Worm (Caenorhabditis elegans) whole organism, L4/young adult: ENCODE measurements around the gene C52E4.7.
"Not testable (repeated sequence)": the region's sequence is repeated elsewhere in the genome, so short reads cannot be mapped to it uniquely, and the experiment has no call there.

ENCODE experiments used
- W03F9.2 ChIP-seq: fragments of 150-350 bp; optimal IDR thresholded peaks from 2 replicates; lab custom pipeline; 2014; ENCODE audit warnings: missing biosample characterization, missing genetic modification characterization
- dao-5 ChIP-seq: sonication (generic microtip); optimal IDR thresholded peaks from 2 replicates; lab custom pipeline; 2016; ENCODE audit warnings: missing genotype, missing genetic modification characterization, moderate library complexity, missing compliant biosample characterization
- him-1 ChIP-seq: sonication (generic microtip); optimal IDR thresholded peaks from 2 replicates; lab custom pipeline; 2016; ENCODE audit warnings: missing genotype, missing genetic modification reagents, missing genetic modification characterization, missing compliant biosample characterization

C52E4.7 gene

DNA sequence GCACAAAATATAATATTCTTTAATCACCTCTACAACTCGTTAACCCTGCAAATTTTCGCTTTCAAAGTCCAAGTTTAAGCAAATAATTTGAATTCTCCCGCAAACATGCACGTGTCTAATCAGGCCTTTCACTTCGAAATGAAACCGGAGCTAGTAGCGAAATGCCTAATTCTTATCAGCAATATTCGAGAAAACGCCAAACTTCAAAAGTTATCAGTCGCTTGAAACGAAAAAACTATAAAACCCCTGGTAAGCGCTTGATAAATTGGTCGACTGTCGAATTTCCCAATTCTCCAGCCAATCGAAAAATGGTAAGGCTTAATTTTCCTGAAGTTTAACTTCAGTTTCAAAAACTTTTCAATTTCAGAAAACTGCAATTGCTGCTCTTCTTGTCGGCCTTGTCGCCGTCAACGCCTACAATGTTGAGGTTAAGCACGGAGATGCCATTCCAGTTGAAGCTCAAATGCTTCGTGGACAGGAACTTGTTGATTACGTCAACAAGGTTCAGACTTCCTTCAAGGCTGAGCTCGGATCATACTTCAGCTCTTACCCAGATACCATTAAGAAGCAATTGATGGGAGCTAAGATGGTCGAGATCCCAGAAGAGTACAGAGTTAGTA, 8.9 kb downstream of the C52E4.7 start, which contains the start of gene cpr-9:
Gene cpr-9 (plus strand): TSS at position 188 of the 620 bp plus-strand sequence.
- TF ChIP-seq W03F9.2 (tag; lab: Kevin White, UChicago) (peak; percentile 30), dao-5 (tag; lab: Kevin White, UChicago) (no peak), him-1 (tag; lab: Kevin White, UChicago) (no peak)

DNA sequence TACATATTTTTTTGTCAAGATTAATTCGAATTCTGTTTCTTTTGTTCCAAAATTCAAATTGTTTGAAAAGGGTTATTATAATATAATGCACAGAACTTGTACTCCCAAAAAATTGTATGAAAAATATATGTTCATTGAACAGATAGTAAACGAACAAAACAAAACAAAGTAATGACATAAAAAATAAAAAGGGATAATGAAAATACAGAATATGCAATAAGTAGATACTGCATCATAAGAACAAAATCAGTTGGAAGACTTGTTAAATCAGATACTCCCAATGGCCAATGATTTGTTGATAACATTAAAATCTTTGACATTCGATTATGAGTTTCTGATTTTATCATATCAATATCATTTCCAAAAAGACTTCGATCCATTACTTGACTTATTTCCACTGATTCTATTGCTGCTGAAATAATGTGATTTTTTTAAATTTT, 10.4 kb downstream of the C52E4.7 start:
- TF ChIP-seq W03F9.2 (tag; lab: Kevin White, UChicago) (no peak), dao-5 (tag; lab: Kevin White, UChicago) (no peak), him-1 (tag; lab: Kevin White, UChicago) (no peak)

DNA sequence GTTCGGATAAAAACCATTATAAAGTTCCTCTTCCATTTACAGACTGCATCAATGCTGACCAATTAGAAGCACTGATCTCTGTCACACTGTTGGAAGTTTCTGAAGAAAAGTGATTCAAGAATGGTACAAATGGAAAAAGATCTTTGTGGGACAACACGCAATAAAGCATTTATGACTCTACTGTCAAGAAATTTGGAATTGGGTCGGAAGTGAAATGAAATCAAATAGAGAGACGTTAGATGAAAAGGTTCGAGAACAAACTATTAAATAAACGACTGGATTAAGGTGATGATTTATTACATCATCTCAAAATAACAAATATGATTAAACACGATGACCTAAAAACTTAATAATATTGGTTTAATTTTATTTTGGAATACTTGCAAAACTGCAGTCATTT, 12.4 kb downstream of the C52E4.7 start, which contains the start of gene F57F5.3:
Gene F57F5.3 (minus strand): TSS at position 101 of the 400 bp plus-strand sequence.
- TF ChIP-seq dao-5 (tag; lab: Kevin White, UChicago), result no peak
- TF ChIP-seq W03F9.2 (tag; lab: Kevin White, UChicago), result no peak
- no peak for TF ChIP-seq him-1 (tag; lab: Kevin White, UChicago)

DNA sequence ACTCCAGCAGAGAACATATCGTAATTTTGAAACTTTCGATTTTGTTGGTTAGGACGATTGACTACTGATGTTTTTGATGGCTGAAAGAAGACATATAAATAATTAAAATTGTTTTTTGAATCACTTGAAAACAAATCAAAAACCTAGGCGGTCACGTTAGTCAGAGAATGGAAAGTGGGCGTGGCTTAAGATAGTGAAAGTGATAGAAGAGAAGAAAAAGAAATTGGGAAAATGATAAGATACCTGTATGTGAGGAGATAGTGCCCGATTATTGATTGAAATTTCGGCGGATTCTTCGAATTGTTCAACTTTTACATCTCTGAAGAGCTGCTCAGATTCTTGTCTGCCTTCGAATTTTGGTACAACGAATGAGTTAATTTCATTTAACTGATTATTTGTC, 17.6 kb downstream of the C52E4.7 start:
- TF ChIP-seq him-1 (tag; lab: Kevin White, UChicago) (no peak), W03F9.2 (tag; lab: Kevin White, UChicago) (no peak), dao-5 (tag; lab: Kevin White, UChicago) (no peak)

DNA sequence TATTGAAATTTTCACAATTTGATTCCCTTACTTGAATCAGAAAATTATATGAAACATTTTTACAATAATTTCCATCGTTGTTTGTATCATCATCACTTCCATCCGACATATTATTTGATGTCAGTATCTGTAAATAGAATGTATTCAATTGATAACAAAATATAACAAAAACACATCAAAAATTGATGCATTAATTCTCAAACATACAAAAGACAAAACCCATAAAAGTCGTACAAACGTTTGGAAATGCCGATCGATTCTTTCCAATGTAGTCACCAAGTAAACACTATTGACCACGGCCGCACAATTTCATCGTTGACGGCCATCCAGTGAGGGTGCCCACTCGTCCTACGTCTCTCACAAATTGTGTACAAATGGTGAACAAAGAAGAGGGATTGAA, 19.2 kb downstream of the C52E4.7 start, which contains the start of gene add-2:
Gene add-2 (minus strand): TSS at position 109 of the 400 bp plus-strand sequence.
- TF ChIP-seq him-1 (tag; lab: Kevin White, UChicago), result no peak
- no peak for TF ChIP-seq W03F9.2 (tag; lab: Kevin White, UChicago)
- TF ChIP-seq dao-5 (tag; lab: Kevin White, UChicago), result no peak

DNA sequence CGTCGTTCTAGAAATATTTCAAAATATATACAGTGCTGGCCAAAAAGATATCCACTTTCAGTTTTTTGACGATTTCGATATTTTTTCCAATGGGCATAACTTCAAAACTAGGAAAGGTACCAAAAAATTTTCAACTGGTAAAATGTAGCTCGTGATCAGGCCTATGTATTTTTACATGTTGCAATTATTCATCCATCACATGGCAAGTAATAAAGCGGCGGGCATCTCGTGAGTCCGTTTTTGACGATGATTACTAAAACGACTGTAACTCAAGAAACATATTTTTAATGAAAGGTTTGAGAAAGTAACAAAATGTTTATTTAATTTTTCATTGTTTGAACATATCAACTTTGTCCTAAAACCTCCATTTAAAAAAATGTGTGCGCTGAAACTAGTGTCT, 25.9 kb downstream of the C52E4.7 start, which contains the start of gene F10C2.3:
Gene F10C2.3 (plus strand): TSS at position 301 of the 400 bp plus-strand sequence.
- TF ChIP-seq dao-5, W03F9.2, him-1 (tag; lab: Kevin White, UChicago): not testable (repeated sequence)

DNA sequence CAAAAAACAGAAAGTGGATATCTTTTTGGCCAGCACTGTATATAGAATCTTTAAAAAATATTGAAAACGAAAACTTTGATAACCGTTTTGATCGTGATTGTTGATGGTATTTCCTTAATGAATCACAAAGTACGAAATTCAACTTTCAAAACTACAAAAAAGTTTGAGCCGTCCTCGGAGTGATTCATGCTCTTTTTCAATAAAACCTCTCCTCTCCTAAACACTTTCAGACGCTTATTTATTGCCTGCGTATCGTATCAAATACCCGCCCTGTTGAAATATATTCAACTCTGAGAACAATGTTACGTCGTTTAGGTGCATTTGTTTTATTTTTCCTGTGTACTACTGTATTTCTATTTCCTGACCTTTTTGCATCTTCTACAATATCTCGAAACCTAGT, 26.8 kb downstream of the C52E4.7 start:
- TF ChIP-seq dao-5 (tag; lab: Kevin White, UChicago) (no peak), W03F9.2 (tag; lab: Kevin White, UChicago) (no peak), him-1 (tag; lab: Kevin White, UChicago) (no peak)

DNA sequence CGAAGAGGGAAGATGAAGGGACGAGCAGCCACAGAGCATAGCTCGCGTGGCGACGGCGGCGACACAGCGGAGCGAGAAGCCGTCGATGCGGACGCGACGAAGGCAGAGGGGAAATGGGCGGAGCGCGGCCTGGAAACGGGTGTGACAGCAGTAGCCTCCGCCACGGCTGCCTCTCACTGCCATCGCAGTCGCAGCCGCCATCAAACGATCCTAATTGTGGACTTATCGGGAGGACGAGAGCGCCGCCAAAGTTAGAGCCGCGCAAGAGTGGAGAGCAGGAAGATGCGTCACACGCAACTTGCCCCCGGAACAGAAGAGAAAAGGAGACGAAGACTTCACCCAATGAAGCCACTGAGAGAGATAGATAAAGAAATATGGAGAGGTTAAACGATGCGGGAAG, 30.2 kb downstream of the C52E4.7 start:
- TF ChIP-seq him-1 (tag; lab: Kevin White, UChicago) (peak; percentile 41), W03F9.2 (tag; lab: Kevin White, UChicago) (no peak), dao-5 (tag; lab: Kevin White, UChicago) (no peak)

DNA sequence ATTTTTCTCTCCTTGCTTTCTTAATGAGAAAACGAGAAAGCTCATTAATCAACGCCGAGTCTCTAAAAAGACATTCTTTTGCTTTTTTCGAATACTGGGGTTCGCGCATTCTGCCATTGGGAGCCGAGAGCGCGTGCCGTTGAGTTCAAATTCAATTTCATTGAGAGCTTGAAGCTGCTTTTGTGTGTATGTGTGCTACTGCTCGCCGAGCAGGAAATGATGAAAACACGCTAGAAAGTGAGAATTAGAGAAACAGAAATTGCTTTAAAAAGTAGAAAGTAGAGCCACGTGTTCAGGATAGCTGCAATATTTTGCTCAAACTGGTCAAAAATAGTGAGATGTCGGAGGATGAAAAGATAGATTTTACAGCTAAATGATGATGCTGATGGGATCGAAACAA, 31.6 kb downstream of the C52E4.7 start:
- TF ChIP-seq dao-5 (tag; lab: Kevin White, UChicago) (no peak), him-1 (tag; lab: Kevin White, UChicago) (peak; percentile 4), W03F9.2 (tag; lab: Kevin White, UChicago) (no peak)

DNA sequence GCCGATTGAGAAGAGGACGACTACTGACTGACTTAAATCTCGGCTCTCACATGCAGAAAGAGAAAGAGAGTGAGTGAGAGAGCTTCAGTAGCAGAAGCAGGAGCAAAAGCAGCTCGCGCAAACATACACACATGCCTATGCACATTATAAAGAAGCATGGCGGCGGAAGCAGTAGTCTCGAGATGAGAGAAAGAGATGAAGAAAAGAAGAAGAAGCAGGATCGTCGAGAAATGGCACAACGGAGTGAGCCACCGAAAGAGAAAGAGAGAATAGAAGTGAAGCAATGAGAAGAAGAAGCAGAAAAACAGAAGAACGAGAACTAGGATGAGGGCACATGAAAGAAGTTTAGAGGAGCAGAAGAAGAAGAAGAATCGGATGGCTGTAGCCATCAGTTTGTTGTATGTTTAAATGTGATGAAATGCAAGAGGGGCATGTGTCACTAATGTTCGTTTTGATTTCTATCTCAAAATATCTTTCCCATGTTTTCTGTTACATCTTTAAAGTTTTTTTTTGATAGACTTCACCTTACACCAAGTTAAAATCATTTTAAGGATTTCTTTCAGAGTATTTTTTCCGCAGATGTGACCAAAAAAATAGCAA, 32.9 kb downstream of the C52E4.7 start:
- TF ChIP-seq dao-5 (tag; lab: Kevin White, UChicago) (no peak), him-1 (tag; lab: Kevin White, UChicago) (peak; percentile 80)

DNA sequence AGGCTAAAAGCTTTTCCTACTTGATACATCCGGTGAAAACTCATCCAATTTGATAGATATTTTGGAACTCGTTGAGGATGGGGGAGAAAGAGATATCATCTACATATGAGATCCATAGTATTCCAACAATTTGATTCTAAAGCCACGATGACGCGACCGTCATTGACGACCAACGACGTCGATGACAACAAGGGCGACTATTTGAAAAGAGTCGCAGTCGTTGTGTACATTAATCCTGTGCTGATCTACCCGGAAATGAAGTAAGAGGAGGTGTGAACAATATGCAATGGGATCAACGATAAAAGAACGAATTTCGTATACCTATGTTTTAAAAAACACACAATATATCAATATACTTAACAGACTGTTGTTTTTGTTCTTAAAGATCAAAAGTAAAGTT, 34.1 kb downstream of the C52E4.7 start:
- TF ChIP-seq W03F9.2 (tag; lab: Kevin White, UChicago) (no peak), him-1 (tag; lab: Kevin White, UChicago) (no peak), dao-5 (tag; lab: Kevin White, UChicago) (no peak)

DNA sequence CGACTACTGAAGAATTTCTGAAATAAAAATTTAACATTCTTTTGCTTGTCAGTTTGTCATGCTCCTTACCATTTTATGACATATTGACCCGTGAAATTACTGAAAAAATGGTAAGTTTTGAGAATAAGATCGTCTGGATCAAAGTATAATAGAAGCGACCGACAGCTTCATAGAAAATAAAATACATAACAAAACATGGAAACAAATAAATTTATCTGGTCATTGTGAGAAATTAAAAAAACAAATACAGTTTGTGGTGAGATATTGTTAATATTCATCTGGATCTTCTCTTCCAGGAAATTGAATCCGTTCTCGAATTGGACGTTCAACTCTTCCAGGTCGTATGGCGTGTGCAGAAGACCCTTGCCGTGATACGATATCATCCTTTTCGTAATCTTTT, 38.0 kb downstream of the C52E4.7 start, which contains the start of gene pkc-1:
Gene pkc-1 (minus strand): TSS at position 101 of the 400 bp plus-strand sequence.
- TF ChIP-seq W03F9.2 (tag; lab: Kevin White, UChicago), result no peak
- TF ChIP-seq dao-5 (tag; lab: Kevin White, UChicago), result no peak
- TF ChIP-seq him-1 (tag; lab: Kevin White, UChicago), result no peak

DNA sequence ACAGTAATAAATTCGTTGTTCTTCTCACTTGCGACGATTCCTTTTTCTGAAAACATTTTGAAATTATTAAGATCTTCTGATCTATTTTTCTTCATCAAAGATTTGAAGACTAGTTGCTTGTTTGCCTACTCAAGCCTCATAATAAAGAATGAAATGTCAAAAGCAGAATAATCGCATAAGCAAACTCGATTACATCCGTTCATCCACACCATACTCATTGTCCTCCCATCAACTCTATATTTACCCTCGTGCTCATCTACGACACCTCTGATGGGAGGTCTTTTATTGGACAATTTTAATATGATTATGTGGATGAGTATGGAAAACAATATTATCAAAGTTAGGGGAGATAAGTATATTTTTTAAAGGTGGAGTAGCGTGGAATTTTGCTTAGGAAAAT, 39.7 kb downstream of the C52E4.7 start:
- TF ChIP-seq W03F9.2 (tag; lab: Kevin White, UChicago) (no peak), him-1 (tag; lab: Kevin White, UChicago) (no peak), dao-5 (tag; lab: Kevin White, UChicago) (no peak)
